Worm (Caenorhabditis elegans) whole organism, young adult: ENCODE measurements around the gene pgl-2.

Source experiments
- ama-1 ChIP-seq, 3 experiments: fragments of 150-350 bp in 1 of 3; sonication (generic microtip) in 2 of 3; optimal IDR thresholded peaks; 2 replicates each; lab custom pipeline; 2014 to 2018; ENCODE audit warnings: missing biosample characterization in 2 of 3, missing genetic modification characterization in 2 of 3, missing genetic modification reagents in 2 of 3
- ceh-100 ChIP-seq: fragments of 200-800 bp; sonication (Bioruptor generic); IDR thresholded peaks from 2 replicates; pipeline ENCODE4 v1.3.6; 2022; ENCODE audit warnings: missing genetic modification reagents, missing genetic modification characterization, missing compliant biosample characterization
- dpl-1 ChIP-seq: fragments of 150-350 bp; optimal IDR thresholded peaks from 2 replicates; lab custom pipeline; 2014; ENCODE audit warnings: missing biosample characterization, missing genetic modification reagents, missing genetic modification characterization
- egl-44 ChIP-seq: fragments of 200-800 bp; sonication (Bioruptor generic); IDR thresholded peaks from 2 replicates; pipeline ENCODE4 v1.3.6; 2022; ENCODE audit warnings: missing genetic modification reagents, missing genetic modification characterization, missing compliant biosample characterization
- hmg-1.2 ChIP-seq: fragments of 200-800 bp; sonication (Bioruptor generic); IDR thresholded peaks from 2 replicates; pipeline ENCODE4 v1.3.6; 2022; ENCODE audit warnings: missing genetic modification reagents, missing genetic modification characterization, missing compliant biosample characterization
- hrde-1 ChIP-seq: sonication (generic microtip); optimal IDR thresholded peaks from 2 replicates; lab custom pipeline; 2016; ENCODE audit warnings: missing genetic modification characterization, mild to moderate bottlenecking, missing compliant biosample characterization, moderate library complexity, missing genotype, missing genetic modification reagents, borderline replicate concordance
- madf-3 ChIP-seq: fragments of 200-800 bp; sonication (Bioruptor generic); IDR thresholded peaks from 2 replicates; pipeline ENCODE4 v1.3.6; 2022; ENCODE audit warnings: missing genetic modification reagents, missing genetic modification characterization, missing compliant biosample characterization
- mes-4 ChIP-seq: sonication (generic microtip); optimal IDR thresholded peaks from 2 replicates; lab custom pipeline; 2016; ENCODE audit warnings: missing genotype, missing genetic modification characterization, missing compliant biosample characterization
- pha-4 ChIP-seq: fragments of 150-350 bp; sonication (generic microtip); optimal IDR thresholded peaks from 2 replicates; lab custom pipeline; 2014; ENCODE audit warnings: missing biosample characterization, missing genetic modification reagents, missing genetic modification characterization
- sdz-38 ChIP-seq: sonication (generic microtip); optimal IDR thresholded peaks from 2 replicates; lab custom pipeline; 2016; ENCODE audit warnings: missing genotype, missing genetic modification characterization, missing compliant biosample characterization
- unc-62 ChIP-seq: fragments of 150-350 bp; optimal IDR thresholded peaks from 2 replicates; lab custom pipeline; 2014; ENCODE audit warnings: missing biosample characterization, missing genetic modification reagents, missing genetic modification characterization
- ztf-18 ChIP-seq: sonication (generic microtip); optimal IDR thresholded peaks from 2 replicates; lab custom pipeline; 2016; ENCODE audit warnings: missing genotype, mild to moderate bottlenecking, missing genetic modification characterization, missing compliant biosample characterization

- no peak for TF ChIP-seq mes-4 (tag; lab: Kevin White, UChicago)
- TF ChIP-seq dpl-1: no peak
- no peak for TF ChIP-seq ztf-18
- TF ChIP-seq unc-62 (GFP tag; lab: Kevin White, UChicago): no peak
- no peak for TF ChIP-seq ceh-100 (GFP tag; lab: Robert Waterston, UW)
- TF ChIP-seq ama-1 (optimal IDR thresholded peaks at IDR 0.05; lab: Kevin White, UChicago): no peak
- TF ChIP-seq ama-1 (GFP tag; optimal IDR thresholded peaks at IDR 0.05; lab: Kevin White, UChicago): no peak
- no peak for TF ChIP-seq sdz-38 (tag; lab: Kevin White, UChicago)
- no peak for TF ChIP-seq pha-4 (tag; lab: Kevin White, UChicago)
- no peak for TF ChIP-seq madf-3 (GFP tag; lab: Robert Waterston, UW)
- TF ChIP-seq hmg-1.2 (GFP tag; lab: Robert Waterston, UW): no peak
- no peak for TF ChIP-seq hrde-1 (tag; lab: Kevin White, UChicago)
- TF ChIP-seq egl-44 (GFP tag; lab: Robert Waterston, UW): no peak
Measured at ce11 chrIII:8674980-8675485, at the start of gene pgl-2.
